Fruit fly (Drosophila melanogaster): ENCODE results near the gene CG13887.

DNA sequence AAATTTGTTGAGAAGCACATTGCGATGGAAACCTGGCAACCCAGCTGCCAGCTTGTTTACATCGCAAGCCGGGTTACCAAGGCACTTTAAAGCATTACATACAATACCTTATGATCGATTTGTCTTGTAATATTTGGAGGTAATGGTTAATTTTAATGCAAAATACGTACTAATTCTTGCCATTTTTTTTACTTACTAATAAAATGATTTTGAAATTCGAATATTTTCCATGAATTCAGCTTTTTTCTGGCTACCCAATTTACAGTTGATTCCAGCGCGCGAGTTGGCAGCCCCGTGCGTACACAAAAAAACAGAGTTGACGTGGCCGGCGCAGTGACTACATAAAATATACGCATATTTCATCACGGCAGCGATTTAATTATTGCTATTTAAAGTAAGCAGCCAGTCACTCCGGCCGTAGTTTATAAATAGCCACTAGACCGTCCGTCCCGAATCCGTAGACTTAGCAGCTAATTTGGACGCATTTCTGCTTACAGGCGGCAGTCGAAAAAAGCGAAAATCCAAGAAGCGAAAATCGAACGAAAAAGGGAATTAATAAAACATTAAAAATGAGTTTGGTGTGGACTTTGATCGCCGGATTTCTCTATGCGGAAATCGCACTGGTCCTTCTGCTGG, at the start of gene CG13887, which contains the start of gene CG13901:
- TF ChIP-seq Sin3A (optimal IDR thresholded peaks at IDR 0.05) (no peak), h (optimal IDR thresholded peaks at IDR 0.05) (peak; percentile 13), insv (optimal IDR thresholded peaks at IDR 0.05) (no peak), ttk (optimal IDR thresholded peaks at IDR 0.05) (no peak), psq (optimal IDR thresholded peaks at IDR 0.05) (no peak), Myc (optimal IDR thresholded peaks at IDR 0.05) (no peak)

All from Kc167 (cell line).